Worm (Caenorhabditis elegans) whole organism, late embryonic: ENCODE measurements around the gene oac-41.

Experiments used
- C08G9.2 ChIP-seq: sonication (generic microtip); optimal IDR thresholded peaks from 2 replicates; lab custom pipeline; 2016; ENCODE audit warnings: mild to moderate bottlenecking, missing genetic modification characterization, moderate library complexity, missing compliant biosample characterization
- C38D4.7 ChIP-seq: fragments of 200-800 bp; sonication (Bioruptor generic); optimal IDR thresholded peaks from 2 replicates; lab custom pipeline; 2018; ENCODE audit warnings: mild to moderate bottlenecking, missing genetic modification characterization, moderate library complexity, missing compliant biosample characterization
- F13H6.1 ChIP-seq: sonication (generic microtip); optimal IDR thresholded peaks from 2 replicates; lab custom pipeline; 2016; ENCODE audit warnings: missing genetic modification characterization, missing compliant biosample characterization
- K02D7.2 ChIP-seq: sonication (generic microtip); optimal IDR thresholded peaks from 2 replicates; lab custom pipeline; 2017; ENCODE audit warnings: mild to moderate bottlenecking, missing genetic modification characterization, missing compliant biosample characterization
- K09A11.1 ChIP-seq: sonication (generic microtip); optimal IDR thresholded peaks from 2 replicates; lab custom pipeline; 2017; ENCODE audit warnings: antibody characterized with exemption, mild to moderate bottlenecking, missing genetic modification characterization, missing compliant biosample characterization; ENCODE audit not compliant: insufficient read depth
- T23F11.4 ChIP-seq: fragments of 200-800 bp; sonication (Bioruptor generic); optimal IDR thresholded peaks from 2 replicates; lab custom pipeline; 2018; ENCODE audit warnings: mild to moderate bottlenecking, missing genetic modification characterization, missing compliant biosample characterization
- ama-1 ChIP-seq: fragments of 150-350 bp; optimal IDR thresholded peaks from 2 replicates; lab custom pipeline; 2014
- ceh-18 ChIP-seq: sonication (generic microtip); optimal IDR thresholded peaks from 2 replicates; lab custom pipeline; 2016; ENCODE audit warnings: missing genetic modification characterization, missing compliant biosample characterization
- ceh-19 ChIP-seq: fragments of 200-800 bp; sonication (Bioruptor generic); optimal IDR thresholded peaks from 2 replicates; lab custom pipeline; 2018; ENCODE audit warnings: mild to moderate bottlenecking, missing genetic modification characterization, missing compliant biosample characterization
- ceh-22 ChIP-seq: sonication (generic microtip); optimal IDR thresholded peaks from 2 replicates; lab custom pipeline; 2017; ENCODE audit warnings: missing biosample characterization, missing genetic modification characterization
- ceh-30 ChIP-seq: fragments of 150-350 bp; optimal IDR thresholded peaks from 2 replicates; lab custom pipeline; 2014; ENCODE audit warnings: missing biosample characterization, missing genetic modification characterization
- ceh-45 ChIP-seq: fragments of 200-800 bp; sonication (Bioruptor generic); IDR thresholded peaks from 2 replicates; pipeline ENCODE4 v1.3.6; 2022; ENCODE audit warnings: missing genetic modification reagents, missing genetic modification characterization, missing compliant biosample characterization
- ceh-6 ChIP-seq: fragments of 200-800 bp; sonication (Bioruptor generic); optimal IDR thresholded peaks from 2 replicates; lab custom pipeline; 2018; ENCODE audit warnings: mild to moderate bottlenecking, missing genetic modification characterization, missing compliant biosample characterization
- ceh-9 ChIP-seq: sonication (generic microtip); optimal IDR thresholded peaks from 2 replicates; lab custom pipeline; 2016; ENCODE audit warnings: mild to moderate bottlenecking, missing genetic modification characterization, inconsistent platforms, missing compliant biosample characterization
- dve-1 ChIP-seq: sonication (generic microtip); optimal IDR thresholded peaks from 2 replicates; lab custom pipeline; 2017; ENCODE audit warnings: antibody characterized with exemption, mild to moderate bottlenecking, missing genetic modification characterization, missing compliant biosample characterization
- elt-4 ChIP-seq: sonication (generic microtip); optimal IDR thresholded peaks from 2 replicates; lab custom pipeline; 2016; ENCODE audit warnings: missing genetic modification characterization, missing compliant biosample characterization
- ets-4 ChIP-seq: sonication (generic microtip); optimal IDR thresholded peaks from 2 replicates; lab custom pipeline; 2016; ENCODE audit warnings: missing genetic modification characterization, missing compliant biosample characterization
- fkh-6 ChIP-seq: sonication (generic microtip); optimal IDR thresholded peaks from 2 replicates; lab custom pipeline; 2016; ENCODE audit warnings: missing genetic modification characterization, missing compliant biosample characterization
- hlh-13 ChIP-seq: fragments of 200-800 bp; sonication (Bioruptor generic); optimal IDR thresholded peaks from 2 replicates; lab custom pipeline; 2018; ENCODE audit warnings: mild to moderate bottlenecking, missing genetic modification characterization, missing compliant biosample characterization
- hlh-30 ChIP-seq: sonication (generic microtip); optimal IDR thresholded peaks from 2 replicates; lab custom pipeline; 2017; ENCODE audit warnings: antibody characterized with exemption, missing genetic modification characterization, missing compliant biosample characterization; ENCODE audit not compliant: insufficient read depth
- hlh-6 ChIP-seq: sonication (generic microtip); optimal IDR thresholded peaks from 2 replicates; lab custom pipeline; 2016; ENCODE audit warnings: missing genotype, missing genetic modification characterization, missing compliant biosample characterization
- hlh-8 ChIP-seq: sonication (generic microtip); optimal IDR thresholded peaks from 2 replicates; lab custom pipeline; 2016; ENCODE audit warnings: missing genotype, missing genetic modification characterization, missing compliant biosample characterization
- lim-6 ChIP-seq: sonication (generic microtip); optimal IDR thresholded peaks from 2 replicates; lab custom pipeline; 2016; ENCODE audit warnings: missing genetic modification characterization, missing compliant biosample characterization
- madf-2 ChIP-seq: sonication (generic microtip); optimal IDR thresholded peaks from 2 replicates; lab custom pipeline; 2017; ENCODE audit warnings: missing genetic modification characterization, missing compliant biosample characterization
- nfya-1 ChIP-seq: sonication (generic microtip); optimal IDR thresholded peaks from 2 replicates; lab custom pipeline; 2017; ENCODE audit warnings: missing genetic modification characterization, mild to moderate bottlenecking, missing compliant biosample characterization, antibody characterized with exemption, moderate library complexity
- nhr-11 ChIP-seq: fragments of 150-350 bp; optimal IDR thresholded peaks from 2 replicates; lab custom pipeline; 2014; ENCODE audit warnings: missing biosample characterization, missing genetic modification characterization
- npax-4 ChIP-seq: sonication (generic microtip); optimal IDR thresholded peaks from 2 replicates; lab custom pipeline; 2016; ENCODE audit warnings: missing genetic modification characterization, missing compliant biosample characterization
- odd-2 ChIP-seq: sonication (generic microtip); optimal IDR thresholded peaks from 2 replicates; lab custom pipeline; 2017; ENCODE audit warnings: antibody characterized with exemption, mild to moderate bottlenecking, missing genetic modification characterization, missing compliant biosample characterization
- pag-3 ChIP-seq: sonication (generic microtip); optimal IDR thresholded peaks from 2 replicates; lab custom pipeline; 2016; ENCODE audit warnings: missing compliant biosample characterization, missing genetic modification characterization, borderline replicate concordance
- pax-1 ChIP-seq: fragments of 150-350 bp; optimal IDR thresholded peaks from 2 replicates; lab custom pipeline; 2014; ENCODE audit warnings: missing biosample characterization, missing genetic modification characterization
- pha-4 ChIP-seq: fragments of 150-350 bp; optimal IDR thresholded peaks from 2 replicates; lab custom pipeline; 2018; ENCODE audit warnings: missing biosample characterization, missing genetic modification reagents, missing genetic modification characterization
- pros-1 ChIP-seq: fragments of 150-350 bp; optimal IDR thresholded peaks from 2 replicates; lab custom pipeline; 2014; ENCODE audit warnings: missing biosample characterization, missing genetic modification reagents, missing genetic modification characterization
- ref-2 ChIP-seq: sonication (generic microtip); optimal IDR thresholded peaks from 2 replicates; lab custom pipeline; 2016; ENCODE audit warnings: missing genetic modification characterization, missing compliant biosample characterization
- sdc-2 ChIP-seq: sonication (generic microtip); optimal IDR thresholded peaks from 2 replicates; lab custom pipeline; 2016; ENCODE audit warnings: missing genotype, missing genetic modification characterization, missing compliant biosample characterization
- sox-2 ChIP-seq: fragments of 200-800 bp; sonication (Bioruptor generic); IDR thresholded peaks from 2 replicates; pipeline ENCODE4 v1.3.6; 2022; ENCODE audit warnings: missing genetic modification reagents, missing genetic modification characterization, missing compliant biosample characterization
- tbx-2 ChIP-seq: sonication (generic microtip); optimal IDR thresholded peaks from 2 replicates; lab custom pipeline; 2016; ENCODE audit warnings: missing genetic modification characterization, missing compliant biosample characterization
- tbx-7 ChIP-seq: sonication (generic microtip); optimal IDR thresholded peaks from 2 replicates; lab custom pipeline; 2016; ENCODE audit warnings: missing genotype, missing genetic modification characterization, missing compliant biosample characterization
- unc-86 ChIP-seq: sonication (generic microtip); optimal IDR thresholded peaks from 2 replicates; lab custom pipeline; 2016; ENCODE audit warnings: missing genetic modification characterization, missing compliant biosample characterization
- zip-5 ChIP-seq: sonication (generic microtip); optimal IDR thresholded peaks from 2 replicates; lab custom pipeline; 2016; ENCODE audit warnings: missing genetic modification characterization, missing compliant biosample characterization
- ztf-16 ChIP-seq: sonication (generic microtip); optimal IDR thresholded peaks from 2 replicates; lab custom pipeline; 2017; ENCODE audit warnings: missing genetic modification characterization, missing compliant biosample characterization

Gene oac-41

DNA sequence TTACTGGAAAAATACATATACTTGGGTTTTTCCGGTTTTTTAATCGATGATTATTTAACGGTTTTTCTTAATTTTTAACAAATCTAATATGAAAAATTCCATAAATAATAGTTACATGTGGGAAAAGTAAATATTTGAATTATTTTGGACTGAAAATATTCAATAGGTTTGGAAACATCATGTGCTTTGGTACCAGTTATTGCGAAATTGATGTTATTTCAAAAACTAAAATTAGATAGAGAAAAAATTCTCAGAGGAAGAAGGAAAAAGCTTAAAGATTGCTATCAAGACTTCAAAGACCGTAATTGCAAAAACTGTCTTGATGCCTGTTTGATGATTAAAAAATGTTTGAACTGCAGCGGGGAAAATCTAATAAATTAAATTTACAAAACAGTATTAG is 43.0 kb upstream of the oac-41 start:
- TF ChIP-seq sdc-2 (tag; lab: Kevin White, UChicago) (no peak), elt-4 (tag; lab: Kevin White, UChicago) (no peak), ceh-18 (tag; lab: Kevin White, UChicago) (no peak), fkh-6 (tag; lab: Kevin White, UChicago) (no peak), nhr-11 (no peak), tbx-2 (tag; lab: Kevin White, UChicago) (no peak), pros-1 (tag; lab: Kevin White, UChicago) (no peak), ztf-16 (tag; lab: Kevin White, UChicago) (no peak), madf-2 (tag; lab: Kevin White, UChicago) (no peak), C08G9.2 (tag; lab: Kevin White, UChicago) (no peak), hlh-8 (tag; lab: Kevin White, UChicago) (no peak), lim-6 (tag; lab: Kevin White, UChicago) (no peak), ets-4 (tag; lab: Kevin White, UChicago) (no peak), ceh-22 (tag; lab: Kevin White, UChicago) (no peak), ceh-45 (GFP tag; lab: Robert Waterston, UW) (no peak), zip-5 (tag; lab: Kevin White, UChicago) (no peak), ceh-19 (no peak), sox-2 (no peak)

DNA sequence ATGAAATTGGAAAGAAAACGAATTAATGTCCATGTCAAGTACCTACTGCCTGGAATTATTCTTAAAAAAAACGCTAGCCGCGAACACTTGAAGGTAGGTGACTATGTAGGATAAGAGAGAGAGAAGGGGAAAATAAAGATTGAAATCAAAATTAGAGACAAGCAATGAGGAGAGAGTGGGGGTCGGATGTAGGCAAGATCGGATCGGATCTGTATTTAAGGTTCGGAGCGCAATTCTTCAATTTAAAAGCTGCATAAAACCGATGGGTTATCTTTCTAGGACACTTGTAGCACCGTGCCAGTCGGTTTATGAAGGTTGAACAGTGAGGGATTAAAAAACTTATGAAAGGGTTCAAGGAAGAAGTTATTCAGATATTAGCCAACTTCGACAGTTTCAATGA is 41.2 kb upstream of the oac-41 start:
- TF ChIP-seq hlh-6 (tag; lab: Kevin White, UChicago) (no peak), C08G9.2 (tag; lab: Kevin White, UChicago) (no peak), pha-4 (tag; lab: Kevin White, UChicago) (no peak), dve-1 (no peak), F13H6.1 (tag; lab: Kevin White, UChicago) (no peak), T23F11.4 (GFP tag; lab: Kevin White, UChicago) (no peak), nfya-1 (tag; lab: Kevin White, UChicago) (no peak), ceh-30 (tag; lab: Kevin White, UChicago) (no peak), ama-1 (lab: Kevin White, UChicago) (no peak), madf-2 (tag; lab: Kevin White, UChicago) (no peak), C38D4.7 (no peak), pax-1 (no peak), K09A11.1 (tag; lab: Kevin White, UChicago) (no peak), K02D7.2 (no peak), sdc-2 (tag; lab: Kevin White, UChicago) (no peak), unc-86 (tag; lab: Kevin White, UChicago) (no peak), hlh-30 (tag; lab: Kevin White, UChicago) (no peak), ceh-9 (tag; lab: Kevin White, UChicago) (no peak)

DNA sequence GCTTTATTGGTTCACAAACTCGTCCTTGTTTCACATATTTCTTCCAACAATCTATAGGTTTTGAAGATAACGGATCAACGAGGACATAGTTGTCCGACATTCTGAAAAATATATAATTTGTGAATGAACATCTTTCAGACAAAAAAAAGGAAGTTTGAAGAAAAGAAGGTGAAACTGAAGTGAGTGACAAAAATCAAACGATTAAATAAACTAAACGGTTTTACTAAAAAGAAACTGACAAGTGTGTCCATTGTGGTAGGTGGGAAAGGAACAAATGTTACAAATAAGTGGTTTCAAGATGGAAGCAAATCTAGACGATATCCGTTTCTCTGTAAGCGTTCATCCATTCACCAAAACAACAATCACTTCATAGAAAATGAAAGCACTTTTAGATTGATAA is 40.4 kb upstream of the oac-41 start, which contains the start of gene C25E10.12:
Gene C25E10.12, minus strand, starts transcription at position 101 of the 400 bp plus-strand sequence.
- TF ChIP-seq ceh-6 (no peak), ref-2 (tag; lab: Kevin White, UChicago) (no peak), npax-4 (tag; lab: Kevin White, UChicago) (no peak), C08G9.2 (tag; lab: Kevin White, UChicago) (no peak), ceh-18 (tag; lab: Kevin White, UChicago) (no peak), nfya-1 (tag; lab: Kevin White, UChicago) (no peak), ceh-45 (GFP tag; lab: Robert Waterston, UW) (no peak), C38D4.7 (no peak), odd-2 (tag; lab: Kevin White, UChicago) (no peak), tbx-7 (tag; lab: Kevin White, UChicago) (no peak), ceh-22 (tag; lab: Kevin White, UChicago) (no peak), elt-4 (tag; lab: Kevin White, UChicago) (no peak), pag-3 (tag; lab: Kevin White, UChicago) (no peak), ceh-9 (tag; lab: Kevin White, UChicago) (no peak), hlh-13 (GFP tag; lab: Kevin White, UChicago) (no peak), ets-4 (tag; lab: Kevin White, UChicago) (no peak), ztf-16 (tag; lab: Kevin White, UChicago) (no peak), sdc-2 (tag; lab: Kevin White, UChicago) (no peak)
